Worm (Caenorhabditis elegans) whole organism, L4 larva: Measurements from ENCODE around the gene flp-32.

Experiments
- F37D6.2 ChIP-seq: sonication (generic microtip); optimal IDR thresholded peaks from 2 replicates; lab custom pipeline; 2016; ENCODE audit warnings: mild to moderate bottlenecking, missing genetic modification characterization, missing compliant biosample characterization
- R02D3.7 ChIP-seq: fragments of 150-350 bp; sonication (generic microtip); optimal IDR thresholded peaks from 3 replicates; lab custom pipeline; 2014; ENCODE audit warnings: missing biosample characterization, missing genetic modification characterization
- Y48G9A.11 ChIP-seq: fragments of 200-800 bp; sonication (Bioruptor generic); IDR thresholded peaks from 2 replicates; pipeline ENCODE4 v1.3.6; 2022; ENCODE audit warnings: missing genetic modification reagents, missing genetic modification characterization, missing compliant biosample characterization
- Y5F2A.4 ChIP-seq: fragments of 200-800 bp; sonication (Bioruptor generic); optimal IDR thresholded peaks from 2 replicates; lab custom pipeline; 2018; ENCODE audit warnings: mild to moderate bottlenecking, missing genetic modification characterization, missing compliant biosample characterization
- ZK337.2 ChIP-seq: fragments of 200-800 bp; sonication (Bioruptor generic); IDR thresholded peaks from 2 replicates; pipeline ENCODE4 v1.3.6; 2022; ENCODE audit warnings: missing genetic modification reagents, missing genetic modification characterization, missing compliant biosample characterization
- ZK546.5 ChIP-seq, 2 experiments: sonication (generic microtip); optimal IDR thresholded peaks; 2 replicates each; lab custom pipeline; 2017; ENCODE audit warnings: missing biosample characterization in 2 of 2, missing genetic modification characterization in 2 of 2
- aha-1 ChIP-seq: fragments of 150-350 bp; peaks from one replicate; lab custom pipeline; 2014; ENCODE audit warnings: missing biosample characterization, missing genetic modification characterization
- ceh-28 ChIP-seq: fragments of 150-350 bp; optimal IDR thresholded peaks from 2 replicates; lab custom pipeline; 2014; ENCODE audit warnings: missing biosample characterization, missing genetic modification reagents, missing genetic modification characterization
- ceh-44 ChIP-seq: fragments of 200-800 bp; sonication (Bioruptor generic); IDR thresholded peaks from 2 replicates; pipeline ENCODE4 v1.3.6; 2022; ENCODE audit warnings: missing genetic modification reagents, missing genetic modification characterization, missing compliant biosample characterization
- ceh-62 ChIP-seq: sonication (generic microtip); optimal IDR thresholded peaks from 2 replicates; lab custom pipeline; 2017; ENCODE audit warnings: missing biosample characterization, missing genetic modification characterization
- cey-2 ChIP-seq: sonication (generic microtip); optimal IDR thresholded peaks from 3 replicates; lab custom pipeline; 2017; ENCODE audit warnings: missing genetic modification characterization, mild to moderate bottlenecking, missing compliant biosample characterization, antibody characterized with exemption, borderline replicate concordance; ENCODE audit not compliant: insufficient read depth
- ctbp-1 ChIP-seq: fragments of 200-800 bp; sonication (Bioruptor generic); IDR thresholded peaks from 2 replicates; pipeline ENCODE4 v1.3.6; 2022; ENCODE audit warnings: missing genetic modification reagents, missing genetic modification characterization, missing compliant biosample characterization
- dmd-8 ChIP-seq: fragments of 200-800 bp; sonication (Bioruptor generic); IDR thresholded peaks from 2 replicates; pipeline ENCODE4 v1.3.6; 2022; ENCODE audit warnings: missing genetic modification characterization, missing compliant biosample characterization
- dve-1 ChIP-seq: sonication (generic microtip); optimal IDR thresholded peaks from 2 replicates; lab custom pipeline; 2017; ENCODE audit warnings: antibody characterized with exemption, mild to moderate bottlenecking, missing genetic modification characterization, missing compliant biosample characterization; ENCODE audit not compliant: insufficient read depth
- gei-8 ChIP-seq: fragments of 200-800 bp; sonication (Bioruptor generic); optimal IDR thresholded peaks from 2 replicates; lab custom pipeline; 2018; ENCODE audit warnings: mild to moderate bottlenecking, missing genetic modification characterization, missing compliant biosample characterization
- hlh-11 ChIP-seq: fragments of 200-800 bp; sonication (Bioruptor generic); optimal IDR thresholded peaks from 2 replicates; lab custom pipeline; 2018; ENCODE audit warnings: mild to moderate bottlenecking, missing genetic modification characterization, missing compliant biosample characterization
- hlh-30 ChIP-seq: sonication (generic microtip); optimal IDR thresholded peaks from 2 replicates; lab custom pipeline; 2017; ENCODE audit warnings: antibody characterized with exemption, mild to moderate bottlenecking, missing genetic modification characterization, missing compliant biosample characterization; ENCODE audit not compliant: insufficient read depth
- hmg-1.1 ChIP-seq: fragments of 200-800 bp; sonication (Bioruptor generic); IDR thresholded peaks from 2 replicates; pipeline ENCODE4 v1.3.6; 2022; ENCODE audit warnings: missing genetic modification reagents, missing genetic modification characterization, missing compliant biosample characterization
- lin-15B ChIP-seq: fragments of 150-350 bp; sonication (generic microtip); optimal IDR thresholded peaks from 3 replicates; lab custom pipeline; 2014; ENCODE audit warnings: missing biosample characterization, missing genetic modification characterization
- lin-38 ChIP-seq: fragments of 200-800 bp; sonication (Bioruptor generic); IDR thresholded peaks from 2 replicates; pipeline ENCODE4 v1.3.6; 2022; ENCODE audit warnings: missing genetic modification reagents, missing genetic modification characterization, missing compliant biosample characterization
- lsy-2 ChIP-seq, 2 experiments: fragments of 150-350 bp in 1 of 2; sonication (generic microtip) in 1 of 2; optimal IDR thresholded peaks; 2 replicates each; lab custom pipeline; 2014 to 2017; ENCODE audit warnings: missing biosample characterization in 2 of 2, missing genetic modification characterization in 2 of 2
- mdl-1 ChIP-seq, 2 experiments: fragments of 150-350 bp in 1 of 2; sonication (generic microtip) in 1 of 2; optimal IDR thresholded peaks; 2 replicates each; lab custom pipeline; 2014 to 2017; ENCODE audit warnings: missing biosample characterization in 2 of 2, missing genetic modification characterization in 2 of 2
- nhr-10 ChIP-seq: fragments of 150-350 bp; optimal IDR thresholded peaks from 2 replicates; lab custom pipeline; 2014; ENCODE audit warnings: missing biosample characterization, missing genetic modification characterization
- nhr-102 ChIP-seq: sonication (generic microtip); optimal IDR thresholded peaks from 2 replicates; lab custom pipeline; 2016; ENCODE audit warnings: mild to moderate bottlenecking, missing genetic modification characterization, moderate library complexity, missing compliant biosample characterization
- nhr-25 ChIP-seq: sonication (generic microtip); optimal IDR thresholded peaks from 2 replicates; lab custom pipeline; 2017; ENCODE audit warnings: missing genetic modification characterization, mild to moderate bottlenecking, missing compliant biosample characterization, antibody characterized with exemption, moderate library complexity, borderline replicate concordance; ENCODE audit not compliant: insufficient read depth
- nhr-28 ChIP-seq: fragments of 150-350 bp; optimal IDR thresholded peaks from 2 replicates; lab custom pipeline; 2014; ENCODE audit warnings: missing biosample characterization, missing genetic modification characterization
- nhr-48 ChIP-seq: sonication (generic microtip); optimal IDR thresholded peaks from 2 replicates; lab custom pipeline; 2016; ENCODE audit warnings: mild to moderate bottlenecking, missing genetic modification characterization, missing compliant biosample characterization
- nhr-6 ChIP-seq: fragments of 150-350 bp; optimal IDR thresholded peaks from 2 replicates; lab custom pipeline; 2014; ENCODE audit warnings: missing biosample characterization, missing genetic modification characterization
- pha-4 ChIP-seq, 2 experiments: fragments of 150-350 bp in 1 of 2; fragments of 200-800 bp in 1 of 2; sonication (Bioruptor generic) in 1 of 2; IDR thresholded peaks in 1 of 2; optimal IDR thresholded peaks in 1 of 2; 2 replicates each; pipeline versions ENCODE4 v1.3.6 to Lab custom; 2014 to 2022; ENCODE audit warnings: missing genetic modification characterization in 2 of 2, missing genetic modification reagents in 2 of 2, missing biosample characterization in 1 of 2, missing compliant biosample characterization in 1 of 2
- php-3 ChIP-seq: fragments of 200-800 bp; sonication (Bioruptor generic); IDR thresholded peaks from 2 replicates; pipeline ENCODE4 v1.3.6; 2022; ENCODE audit warnings: missing genetic modification reagents, missing genetic modification characterization, missing compliant biosample characterization
- pqm-1 ChIP-seq: sonication (generic microtip); optimal IDR thresholded peaks from 2 replicates; lab custom pipeline; 2017; ENCODE audit warnings: missing biosample characterization, missing genetic modification characterization
- sdz-12 ChIP-seq: fragments of 200-800 bp; sonication (Bioruptor generic); optimal IDR thresholded peaks from 2 replicates; lab custom pipeline; 2018; ENCODE audit warnings: mild to moderate bottlenecking, missing genetic modification characterization, missing compliant biosample characterization
- spr-1 ChIP-seq: sonication (generic microtip); optimal IDR thresholded peaks from 2 replicates; lab custom pipeline; 2016; ENCODE audit warnings: mild to moderate bottlenecking, missing genetic modification characterization, missing compliant biosample characterization
- spr-3 ChIP-seq: fragments of 200-800 bp; sonication (Bioruptor generic); optimal IDR thresholded peaks from 2 replicates; lab custom pipeline; 2018; ENCODE audit warnings: mild to moderate bottlenecking, missing genetic modification characterization, missing compliant biosample characterization
- unc-39 ChIP-seq: sonication (generic microtip); optimal IDR thresholded peaks from 2 replicates; lab custom pipeline; 2017; ENCODE audit warnings: missing biosample characterization, missing genetic modification characterization
- zfp-3 ChIP-seq: fragments of 200-800 bp; sonication (Bioruptor generic); conservative IDR thresholded peaks from 2 replicates; pipeline ENCODE4 v1.3.6; 2022; ENCODE audit warnings: missing genetic modification reagents, missing genetic modification characterization, missing compliant biosample characterization
- ztf-7 ChIP-seq: fragments of 150-350 bp; optimal IDR thresholded peaks from 2 replicates; lab custom pipeline; 2014; ENCODE audit warnings: missing biosample characterization, missing genetic modification characterization

flp-32 gene

ce11 chrX:15440744-15441685 is 7.4 kb downstream of the flp-32 start, which contains the start of gene mocs-1 (continued):
- TF ChIP-seq F37D6.2 (tag; lab: Kevin White, UChicago) (no peak), ceh-44 (GFP tag; lab: Robert Waterston, UW) (no peak), nhr-6 (tag; lab: Kevin White, UChicago) (no peak), mdl-1 (tag; optimal IDR thresholded peaks at IDR 0.05; lab: Kevin White, UChicago) (peak in 1 of 2 experiments; percentile 60), nhr-10 (tag; lab: Kevin White, UChicago) (no peak), dve-1 (peak; percentile 54), ceh-62 (tag; lab: Kevin White, UChicago) (no peak), nhr-48 (tag; lab: Kevin White, UChicago) (peak; percentile 47), lin-15B (tag; lab: Kevin White, UChicago) (no peak), gei-8 (GFP tag; lab: Kevin White, UChicago) (no peak), spr-3 (GFP tag; lab: Kevin White, UChicago) (no peak), zfp-3 (GFP tag; lab: Robert Waterston, UW) (no peak), hlh-11 (tag; lab: Kevin White, UChicago) (peak; percentile 50), hlh-30 (tag; lab: Kevin White, UChicago) (peak; percentile 41), Y5F2A.4 (GFP tag; lab: Kevin White, UChicago) (no peak), R02D3.7 (tag; lab: Kevin White, UChicago) (no peak), hmg-1.1 (GFP tag; lab: Robert Waterston, UW) (0 out of 2 replicates have a peak, but pooled peaks have one; percentile 6), ctbp-1 (GFP tag; lab: Robert Waterston, UW) (no peak), cey-2 (tag; lab: Kevin White, UChicago) (no peak), lin-38 (GFP tag; lab: Robert Waterston, UW) (no peak), pha-4 (GFP tag; IDR thresholded peaks at IDR 0.05; lab: Robert Waterston, UW) (no peak), pha-4 (tag; optimal IDR thresholded peaks at IDR 0.05; lab: Kevin White, UChicago) (no peak), spr-1 (tag; lab: Kevin White, UChicago) (no peak), pqm-1 (tag; lab: Kevin White, UChicago) (peak; percentile 27), lsy-2 (tag; optimal IDR thresholded peaks at IDR 0.05; lab: Kevin White, UChicago) (no peak), nhr-25 (tag; lab: Kevin White, UChicago) (no peak), nhr-102 (tag; lab: Kevin White, UChicago) (peak; percentile 65), dmd-8 (GFP tag; lab: Robert Waterston, UW) (no peak), ZK337.2 (no peak), Y48G9A.11 (GFP tag; lab: Robert Waterston, UW) (no peak), unc-39 (tag; lab: Kevin White, UChicago) (no peak), php-3 (GFP tag; lab: Robert Waterston, UW) (peak; percentile 86), sdz-12 (GFP tag; lab: Kevin White, UChicago) (no peak)
- TF ChIP-seq, all 104 proteins: peak for 12

- peak; percentile 90 for TF ChIP-seq aha-1 (tag; lab: Kevin White, UChicago)
- no peak for TF ChIP-seq php-3 (GFP tag; lab: Robert Waterston, UW)
These were observed 8.1 kb downstream of the flp-32 start, which contains the start of gene nkat-3 for ce11 chrX:15441686-15442067. Gene nkat-3 (plus strand): TSS chrX:15441731.

- TF ChIP-seq ceh-28 (tag; lab: Kevin White, UChicago) = no peak
- no peak for TF ChIP-seq ztf-7 (tag; lab: Kevin White, UChicago)
- TF ChIP-seq Y5F2A.4 (GFP tag; lab: Kevin White, UChicago) = no peak
- no peak for TF ChIP-seq ZK337.2
- TF ChIP-seq nhr-28 (tag; lab: Kevin White, UChicago) = peak; percentile 96
- no peak for TF ChIP-seq lin-38 (GFP tag; lab: Robert Waterston, UW)
- no peak for TF ChIP-seq php-3 (GFP tag; lab: Robert Waterston, UW)
- no peak for TF ChIP-seq nhr-10 (tag; lab: Kevin White, UChicago)
- TF ChIP-seq ZK546.5 (tag; optimal IDR thresholded peaks at IDR 0.05; lab: Kevin White, UChicago) = no peak
These were observed 12.8 kb downstream of the flp-32 start, which contains the start of gene R03A10.5 for ce11 chrX:15446292-15446794. Gene R03A10.5 (plus strand): TSS chrX:15446722.
